Fruit fly (Drosophila melanogaster) whole organism, prepupa: Measurements from ENCODE around the gene CG5390.

Source experiments
- CG11902 ChIP-seq: fragments of 200-800 bp; sonication (Bioruptor generic); optimal IDR thresholded peaks from 3 replicates; lab custom pipeline; 2016; ENCODE audit warnings: missing biosample characterization, missing genetic modification characterization
- CG16779 ChIP-seq: fragments of 200-800 bp; sonication (Bioruptor generic); optimal IDR thresholded peaks from 3 replicates; lab custom pipeline; 2017; ENCODE audit warnings: missing biosample characterization, mild to moderate bottlenecking, missing genetic modification characterization
- CG3032 ChIP-seq: fragments of 200-800 bp; optimal IDR thresholded peaks from 2 replicates; lab custom pipeline; 2019; ENCODE audit warnings: missing biosample characterization, mild to moderate bottlenecking, missing genetic modification characterization, moderate library complexity
- CG31627 ChIP-seq: fragments of 200-800 bp; sonication (Bioruptor generic); optimal IDR thresholded peaks from 3 replicates; lab custom pipeline; 2016; ENCODE audit warnings: missing biosample characterization, missing genetic modification characterization
- CG6854 ChIP-seq: fragments of 200-800 bp; sonication (Bioruptor generic); optimal IDR thresholded peaks from 2 replicates; lab custom pipeline; 2017; ENCODE audit warnings: missing biosample characterization, mild to moderate bottlenecking, missing genetic modification characterization
- CG9139 ChIP-seq: fragments of 200-800 bp; sonication (Bioruptor generic); optimal IDR thresholded peaks from 3 replicates; lab custom pipeline; 2017; ENCODE audit warnings: missing biosample characterization, mild to moderate bottlenecking, missing genetic modification characterization
- Hr38 ChIP-seq: sonication (Bioruptor generic); optimal IDR thresholded peaks from 2 replicates; lab custom pipeline; 2016; ENCODE audit warnings: missing biosample characterization, missing genetic modification characterization
- Hr39 ChIP-seq: fragments of 200-800 bp; sonication (Bioruptor generic); optimal IDR thresholded peaks from 2 replicates; lab custom pipeline; 2016; ENCODE audit warnings: missing biosample characterization, missing genetic modification characterization
- achi ChIP-seq: fragments of 200-800 bp; sonication (Bioruptor generic); optimal IDR thresholded peaks from 3 replicates; lab custom pipeline; 2016; ENCODE audit warnings: missing biosample characterization, missing genetic modification characterization
- dsx ChIP-seq: fragments of 200-800 bp; optimal IDR thresholded peaks from 3 replicates; lab custom pipeline; 2019; ENCODE audit warnings: missing biosample characterization, mild to moderate bottlenecking, missing genetic modification characterization, moderate library complexity; ENCODE audit not compliant: poor library complexity, severe bottlenecking
- fkh ChIP-seq: fragments of 200-800 bp; sonication (Bioruptor generic); optimal IDR thresholded peaks from 3 replicates; lab custom pipeline; 2017; ENCODE audit warnings: missing biosample characterization, mild to moderate bottlenecking, missing genetic modification characterization, moderate library complexity
- svp ChIP-seq: fragments of 200-800 bp; sonication (Bioruptor generic); peaks from one replicate; lab custom pipeline; 2016; ENCODE audit warnings: missing biosample characterization, missing genetic modification characterization

dm6 chr2L:10321612-10322011 lies 15.2 kb upstream of the CG5390 start:
- no peak for TF ChIP-seq Hr38 (GFP tag; lab: Kevin White, UChicago)
- no peak for TF ChIP-seq CG3032
- no peak for TF ChIP-seq achi (GFP tag; lab: Kevin White, UChicago)
- no peak for TF ChIP-seq CG31627 (GFP tag; lab: Kevin White, UChicago)
- TF ChIP-seq fkh (GFP tag; lab: Kevin White, UChicago), result no peak
- TF ChIP-seq CG6854, result no peak
- no peak for TF ChIP-seq CG9139
- TF ChIP-seq Hr39, result no peak
- TF ChIP-seq dsx (GFP tag; lab: Kevin White, UChicago), result peak; percentile 66
- TF ChIP-seq CG11902 (GFP tag; lab: Kevin White, UChicago), result no peak
- no peak for TF ChIP-seq svp
- TF ChIP-seq CG16779 (tag; lab: Kevin White, UChicago), result no peak
